Fruit fly (Drosophila melanogaster) whole organism, prepupa: Measurements from ENCODE around the gene CG33796.

Source experiments
- Blimp-1 ChIP-seq: fragments of 200-800 bp; sonication (Bioruptor generic); optimal IDR thresholded peaks from 3 replicates; lab custom pipeline; 2017; ENCODE audit warnings: missing biosample characterization, missing genetic modification characterization, mild to moderate bottlenecking, moderate library complexity, missing genetic modification reagents
- CG6854 ChIP-seq: fragments of 200-800 bp; sonication (Bioruptor generic); optimal IDR thresholded peaks from 2 replicates; lab custom pipeline; 2017; ENCODE audit warnings: missing biosample characterization, mild to moderate bottlenecking, missing genetic modification characterization

- TF ChIP-seq Blimp-1 (GFP tag; lab: Kevin White, UChicago), result no peak
- no peak for TF ChIP-seq CG6854
Measured at dm6 chr3L:16143685-16144539, 26.0 kb downstream of the CG33796 start, which contains the start of gene CG32152.
